Fruit fly (Drosophila melanogaster) whole organism, pupa: Measurements from ENCODE around the gene CG3198.

Experiments used
- CG10348 ChIP-seq: fragments of 200-800 bp; sonication (Bioruptor generic); IDR thresholded peaks from 2 replicates; pipeline ENCODE4 v1.3.6; 2022; ENCODE audit warnings: missing biosample characterization, missing genetic modification characterization
- CG12605 ChIP-seq: fragments of 200-800 bp; sonication (Bioruptor generic); IDR thresholded peaks from 2 replicates; pipeline ENCODE4 v1.3.6; 2022; ENCODE audit warnings: missing biosample characterization, missing genetic modification characterization
- CG13204 ChIP-seq: fragments of 200-800 bp; sonication (Bioruptor generic); optimal IDR thresholded peaks from 2 replicates; lab custom pipeline; 2018; ENCODE audit warnings: missing biosample characterization, mild to moderate bottlenecking, missing genetic modification characterization, moderate library complexity
- CG14655 ChIP-seq: fragments of 200-800 bp; sonication (Bioruptor generic); optimal IDR thresholded peaks from 3 replicates; lab custom pipeline; 2017; ENCODE audit warnings: mild to moderate bottlenecking, missing biosample characterization, missing genetic modification reagents, missing genetic modification characterization
- CG15710 ChIP-seq: fragments of 200-800 bp; sonication (Bioruptor generic); optimal IDR thresholded peaks from 2 replicates; lab custom pipeline; 2018; ENCODE audit warnings: missing biosample characterization, mild to moderate bottlenecking, missing genetic modification characterization, moderate library complexity
- CG17806 ChIP-seq: fragments of 200-800 bp; sonication (Bioruptor generic); optimal IDR thresholded peaks from 2 replicates; lab custom pipeline; 2018; ENCODE audit warnings: missing biosample characterization, mild to moderate bottlenecking, missing genetic modification characterization, moderate library complexity
- CG32121 ChIP-seq: fragments of 200-800 bp; sonication (Bioruptor generic); IDR thresholded peaks from 2 replicates; pipeline ENCODE4 v1.3.6; 2022; ENCODE audit warnings: missing biosample characterization, missing genetic modification characterization
- CG34367 ChIP-seq: fragments of 200-800 bp; sonication (Bioruptor generic); optimal IDR thresholded peaks from 2 replicates; lab custom pipeline; 2018; ENCODE audit warnings: missing biosample characterization, mild to moderate bottlenecking, missing genetic modification characterization
- CG4496 ChIP-seq: fragments of 200-800 bp; sonication (Bioruptor generic); IDR thresholded peaks from 3 replicates; pipeline ENCODE4 v1.3.6; 2022; ENCODE audit warnings: missing biosample characterization, missing genetic modification characterization
- CG8159 ChIP-seq: fragments of 200-800 bp; sonication (Bioruptor generic); optimal IDR thresholded peaks from 3 replicates; lab custom pipeline; 2018; ENCODE audit warnings: missing biosample characterization, mild to moderate bottlenecking, missing genetic modification characterization, moderate library complexity
- CG8301 ChIP-seq: fragments of 200-800 bp; sonication (Bioruptor generic); optimal IDR thresholded peaks from 2 replicates; lab custom pipeline; 2018; ENCODE audit warnings: missing biosample characterization, mild to moderate bottlenecking, missing genetic modification characterization
- CG9948 ChIP-seq: fragments of 200-800 bp; sonication (Bioruptor generic); optimal IDR thresholded peaks from 2 replicates; lab custom pipeline; 2018; ENCODE audit warnings: missing biosample characterization, mild to moderate bottlenecking, missing genetic modification characterization, moderate library complexity
- D1 ChIP-seq: fragments of 200-800 bp; sonication (Bioruptor generic); optimal IDR thresholded peaks from 2 replicates; lab custom pipeline; 2018; ENCODE audit warnings: missing biosample characterization, mild to moderate bottlenecking, missing genetic modification characterization, moderate library complexity
- EcR ChIP-seq: fragments of 200-800 bp; sonication (Bioruptor generic); optimal IDR thresholded peaks from 3 replicates; lab custom pipeline; 2019; ENCODE audit warnings: missing biosample characterization, missing genetic modification characterization, mild to moderate bottlenecking, moderate library complexity, missing genetic modification reagents
- Ets98B ChIP-seq: fragments of 200-800 bp; sonication (Bioruptor generic); IDR thresholded peaks from 2 replicates; pipeline ENCODE4 v1.3.6; 2022; ENCODE audit warnings: missing biosample characterization, missing genetic modification characterization
- Pif1A ChIP-seq: fragments of 200-800 bp; sonication (Bioruptor generic); optimal IDR thresholded peaks from 3 replicates; lab custom pipeline; 2016; ENCODE audit warnings: missing biosample characterization, missing genetic modification characterization
- Pif1B ChIP-seq: fragments of 200-800 bp; sonication (Bioruptor generic); optimal IDR thresholded peaks from 3 replicates; lab custom pipeline; 2016; ENCODE audit warnings: missing biosample characterization, missing genetic modification characterization
- Snoo ChIP-seq: fragments of 200-800 bp; sonication (Bioruptor generic); optimal IDR thresholded peaks from 3 replicates; lab custom pipeline; 2017; ENCODE audit warnings: missing biosample characterization, mild to moderate bottlenecking, missing genetic modification characterization, inconsistent platforms
- fd96Ca ChIP-seq: fragments of 200-800 bp; sonication (Bioruptor generic); IDR thresholded peaks from 3 replicates; pipeline ENCODE4 v1.3.6; 2022; ENCODE audit warnings: missing biosample characterization, missing genetic modification characterization
- gl ChIP-seq: fragments of 200-800 bp; sonication (Bioruptor generic); optimal IDR thresholded peaks from 2 replicates; lab custom pipeline; 2018; ENCODE audit warnings: missing biosample characterization, mild to moderate bottlenecking, missing genetic modification characterization
- rn ChIP-seq: fragments of 200-800 bp; sonication (Bioruptor generic); IDR thresholded peaks from 2 replicates; pipeline ENCODE4 v1.3.6; 2022; ENCODE audit warnings: missing biosample characterization, missing genetic modification characterization

CG3198 gene

DNA sequence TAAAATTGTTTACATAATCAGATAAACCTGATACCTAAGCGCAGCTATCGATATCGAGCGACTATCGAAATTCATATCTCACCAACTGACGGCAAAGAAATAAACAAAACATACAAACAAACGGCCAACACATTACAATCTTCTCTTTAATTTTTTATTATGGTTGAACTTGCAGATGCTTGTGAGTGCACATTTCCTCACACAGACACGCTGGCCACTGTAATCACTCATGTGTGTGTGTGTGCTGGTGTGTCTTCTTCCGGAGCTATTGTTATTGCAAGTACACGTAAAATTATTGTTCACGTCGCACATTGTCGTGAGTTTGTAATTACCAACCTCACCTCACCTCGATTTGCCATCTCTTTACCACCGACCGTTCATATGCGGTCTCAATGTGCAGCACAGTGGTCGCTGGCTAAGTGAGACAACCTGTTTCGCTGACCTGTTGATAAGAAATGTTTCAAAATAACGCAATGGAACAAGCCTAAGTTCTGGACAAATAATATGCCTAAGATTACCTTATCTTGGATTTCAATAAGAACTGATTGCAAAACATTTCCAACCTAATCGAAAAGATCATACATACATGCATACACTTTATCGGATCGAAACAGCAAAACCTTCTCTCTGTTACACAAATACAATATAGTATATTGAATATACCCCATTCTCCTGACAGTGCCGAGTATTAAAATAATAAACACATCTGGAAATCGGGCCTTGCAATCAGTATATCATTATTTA lies 31.5 kb upstream of the CG3198 start:
- peak; percentile 27 for TF ChIP-seq CG8301 (tag; lab: Kevin White, UChicago)
- TF ChIP-seq fd96Ca (GFP tag; lab: Robert Waterston, UW), result peak; percentile 60; the same call in 1 of the 3 replicates
- TF ChIP-seq CG9948 (tag; lab: Kevin White, UChicago), result peak; percentile 23
- TF ChIP-seq CG34367, result peak; percentile 16
- no peak for TF ChIP-seq CG10348
- TF ChIP-seq CG17806 (tag; lab: Kevin White, UChicago), result peak; percentile 25
- TF ChIP-seq CG14655, result peak; percentile 65
- peak; percentile 8 for TF ChIP-seq Snoo (tag; lab: Kevin White, UChicago)
- no peak for TF ChIP-seq EcR (GFP tag; lab: Kevin White, UChicago)
- no peak for TF ChIP-seq CG12605 (GFP tag; lab: Robert Waterston, UW)
- peak; percentile 3 for TF ChIP-seq gl (tag; lab: Kevin White, UChicago)
- TF ChIP-seq D1 (tag; lab: Kevin White, UChicago), result no peak
- TF ChIP-seq CG4496, result peak; percentile 49; the same call in 2 of the 3 replicates
- peak; percentile 21 for TF ChIP-seq CG8159 (tag; lab: Kevin White, UChicago)
- TF ChIP-seq CG15710 (tag; lab: Kevin White, UChicago), result peak; percentile 24
- TF ChIP-seq Ets98B (GFP tag; lab: Robert Waterston, UW), result no peak
- TF ChIP-seq Pif1B (GFP tag; lab: Kevin White, UChicago), result peak; percentile 28
- TF ChIP-seq CG32121 (GFP tag; lab: Robert Waterston, UW), result peak; percentile 30; the same call in 1 of the 2 replicates
- peak; percentile 22 for TF ChIP-seq Pif1A (GFP tag; lab: Kevin White, UChicago)
- no peak for TF ChIP-seq rn (GFP tag; lab: Robert Waterston, UW)
- TF ChIP-seq CG13204 (GFP tag; lab: Kevin White, UChicago), result no peak

DNA sequence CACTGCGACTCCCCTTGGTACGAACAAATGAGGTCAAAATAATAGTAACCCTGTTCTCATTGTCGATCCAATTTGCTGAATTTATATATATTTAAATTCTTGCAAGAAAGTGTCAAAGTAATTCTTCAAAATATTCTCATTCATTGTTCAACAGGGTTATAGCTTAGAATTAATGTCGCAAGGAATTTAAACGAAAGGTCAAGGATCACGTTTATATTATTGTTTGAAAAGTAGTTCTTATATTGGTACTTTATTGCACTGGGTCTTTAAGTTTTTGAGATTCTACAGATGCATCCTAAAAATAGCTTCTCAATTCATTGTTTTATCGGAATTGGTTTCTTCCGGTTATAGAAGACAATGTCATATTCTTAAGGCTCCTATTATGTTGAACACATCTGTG lies 30.2 kb upstream of the CG3198 start:
- no peak for TF ChIP-seq gl (tag; lab: Kevin White, UChicago)
- TF ChIP-seq CG12605 (GFP tag; lab: Robert Waterston, UW), result no peak
- peak; percentile 28 for TF ChIP-seq CG17806 (tag; lab: Kevin White, UChicago)
- TF ChIP-seq Pif1B (GFP tag; lab: Kevin White, UChicago), result peak; percentile 16
- TF ChIP-seq CG14655, result peak; percentile 65
- peak; percentile 49 for TF ChIP-seq CG8301 (tag; lab: Kevin White, UChicago)
- TF ChIP-seq Pif1A (GFP tag; lab: Kevin White, UChicago), result peak; percentile 51
- no peak for TF ChIP-seq Snoo (tag; lab: Kevin White, UChicago)
- peak; percentile 52 for TF ChIP-seq CG9948 (tag; lab: Kevin White, UChicago)
- no peak for TF ChIP-seq CG4496
- TF ChIP-seq CG15710 (tag; lab: Kevin White, UChicago), result peak; percentile 53
- no peak for TF ChIP-seq CG10348
- peak; percentile 33 for TF ChIP-seq CG34367
- TF ChIP-seq CG32121 (GFP tag; lab: Robert Waterston, UW), result no peak
- peak; percentile 63 for TF ChIP-seq CG8159 (tag; lab: Kevin White, UChicago)
- TF ChIP-seq, all 21 proteins: peak for 9

DNA sequence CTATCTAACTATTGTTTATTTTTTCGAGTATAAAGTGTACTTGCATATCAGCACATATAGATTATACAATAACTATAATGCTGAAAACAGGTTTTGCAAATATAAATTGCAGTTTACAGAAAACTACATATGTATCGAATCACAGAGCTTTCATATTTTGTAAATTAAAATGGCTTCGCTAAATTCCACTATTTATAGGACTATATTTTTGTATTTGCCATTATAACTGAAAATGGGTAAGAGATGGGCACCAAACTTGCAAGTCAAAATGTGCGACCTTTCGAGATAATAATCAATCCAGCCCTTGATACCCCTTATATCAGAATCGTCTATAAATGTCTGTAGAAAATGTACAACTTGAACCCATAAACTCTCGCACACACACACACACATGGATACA lies 29.5 kb upstream of the CG3198 start:
- TF ChIP-seq CG32121 (GFP tag; lab: Robert Waterston, UW), result no peak
- TF ChIP-seq Ets98B (GFP tag; lab: Robert Waterston, UW), result no peak
- peak; percentile 14 for TF ChIP-seq CG34367
- TF ChIP-seq rn (GFP tag; lab: Robert Waterston, UW), result no peak
- peak; percentile 38; the same call in 1 of the 3 replicates for TF ChIP-seq CG4496
- no peak for TF ChIP-seq CG10348
- TF ChIP-seq fd96Ca (GFP tag; lab: Robert Waterston, UW), result no peak
- peak; percentile 22 for TF ChIP-seq CG9948 (tag; lab: Kevin White, UChicago)
- TF ChIP-seq CG13204 (GFP tag; lab: Kevin White, UChicago), result no peak
- TF ChIP-seq CG8301 (tag; lab: Kevin White, UChicago), result peak; percentile 15
- no peak for TF ChIP-seq D1 (tag; lab: Kevin White, UChicago)
- no peak for TF ChIP-seq Pif1A (GFP tag; lab: Kevin White, UChicago)
- TF ChIP-seq Snoo (tag; lab: Kevin White, UChicago), result no peak
- TF ChIP-seq CG17806 (tag; lab: Kevin White, UChicago), result peak; percentile 6
- peak; percentile 64 for TF ChIP-seq CG14655
- peak; percentile 39 for TF ChIP-seq CG8159 (tag; lab: Kevin White, UChicago)
- no peak for TF ChIP-seq EcR (GFP tag; lab: Kevin White, UChicago)
- TF ChIP-seq CG15710 (tag; lab: Kevin White, UChicago), result peak; percentile 6
- no peak for TF ChIP-seq gl (tag; lab: Kevin White, UChicago)
- no peak for TF ChIP-seq Pif1B (GFP tag; lab: Kevin White, UChicago)
- TF ChIP-seq CG12605 (GFP tag; lab: Robert Waterston, UW), result 0 out of 2 replicates have a peak, but pooled peaks have one; percentile 5

DNA sequence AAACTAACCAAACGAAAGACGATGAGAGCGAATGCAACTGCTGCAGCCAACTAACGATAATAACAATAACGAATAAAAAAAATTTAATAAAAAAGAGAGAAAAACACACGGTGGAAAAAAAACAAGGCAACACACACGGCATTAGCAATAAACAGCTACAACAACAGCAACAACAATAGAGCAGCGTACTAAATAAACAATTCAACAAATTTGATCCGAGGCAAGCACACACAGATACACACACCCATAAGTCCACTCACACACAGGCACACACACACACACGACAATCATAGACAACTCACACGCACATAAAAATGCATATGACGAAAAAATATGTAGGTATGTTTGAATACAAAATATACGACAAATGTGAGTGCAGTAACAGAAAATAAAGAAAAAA lies 28.8 kb upstream of the CG3198 start:
- TF ChIP-seq rn (GFP tag; lab: Robert Waterston, UW) (no peak), CG4496 (peak; percentile 67), D1 (tag; lab: Kevin White, UChicago) (no peak), CG12605 (GFP tag; lab: Robert Waterston, UW) (peak; percentile 32; the same call in 1 of the 2 replicates), fd96Ca (GFP tag; lab: Robert Waterston, UW) (peak; percentile 31; the same call in 1 of the 3 replicates), CG9948 (tag; lab: Kevin White, UChicago) (no peak), CG32121 (GFP tag; lab: Robert Waterston, UW) (peak; percentile 31; the same call in 1 of the 2 replicates), CG17806 (tag; lab: Kevin White, UChicago) (no peak)
- TF ChIP-seq, all 21 proteins: peak for 4

DNA sequence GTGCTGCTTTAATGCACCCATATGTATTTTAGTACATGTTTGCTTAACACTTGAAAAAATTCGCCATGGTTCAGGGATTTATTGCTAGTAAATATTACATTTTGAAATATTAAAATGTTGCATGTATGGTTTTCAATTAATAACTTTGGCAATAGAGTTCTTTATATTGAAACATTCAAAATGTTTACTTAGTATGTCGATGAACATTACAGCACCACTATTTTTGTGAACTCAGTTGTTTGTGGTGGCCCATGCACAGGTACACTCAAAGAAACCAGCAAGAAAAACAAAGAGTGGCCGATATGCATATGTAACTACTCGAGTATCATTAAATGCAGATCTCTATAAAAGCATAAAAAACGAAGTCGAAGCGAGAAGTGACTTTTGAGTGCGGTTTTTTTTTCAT lies 28.3 kb upstream of the CG3198 start:
- TF ChIP-seq CG14655 (peak; percentile 82), Snoo (tag; lab: Kevin White, UChicago) (peak; percentile 9), CG4496 (peak; percentile 88), CG8159 (tag; lab: Kevin White, UChicago) (peak; percentile 83), CG13204 (GFP tag; lab: Kevin White, UChicago) (peak; percentile 54), CG8301 (tag; lab: Kevin White, UChicago) (peak; percentile 80), CG32121 (GFP tag; lab: Robert Waterston, UW) (peak; percentile 83), rn (GFP tag; lab: Robert Waterston, UW) (peak; percentile 51), Pif1B (GFP tag; lab: Kevin White, UChicago) (peak; percentile 67), D1 (tag; lab: Kevin White, UChicago) (peak; percentile 43), gl (tag; lab: Kevin White, UChicago) (peak; percentile 33), CG9948 (tag; lab: Kevin White, UChicago) (peak; percentile 74), fd96Ca (GFP tag; lab: Robert Waterston, UW) (peak; percentile 66; the same call in 2 of the 3 replicates), CG10348 (0 out of 2 replicates have a peak, but pooled peaks have one; percentile 45), CG34367 (peak; percentile 74), Pif1A (GFP tag; lab: Kevin White, UChicago) (peak; percentile 74), EcR (GFP tag; lab: Kevin White, UChicago) (no peak), Ets98B (GFP tag; lab: Robert Waterston, UW) (peak; percentile 78), CG17806 (tag; lab: Kevin White, UChicago) (peak; percentile 74), CG12605 (GFP tag; lab: Robert Waterston, UW) (peak; percentile 53; the same call in 1 of the 2 replicates), CG15710 (tag; lab: Kevin White, UChicago) (peak; percentile 78)
